Worm (Caenorhabditis elegans) whole organism, L4 larva: Measurements from ENCODE around the gene srh-120.

Source experiments
- F37D6.2 ChIP-seq: sonication (generic microtip); optimal IDR thresholded peaks from 2 replicates; lab custom pipeline; 2016; ENCODE audit warnings: mild to moderate bottlenecking, missing genetic modification characterization, missing compliant biosample characterization
- egl-27 ChIP-seq: sonication (generic microtip); optimal IDR thresholded peaks from 3 replicates; lab custom pipeline; 2017; ENCODE audit warnings: missing biosample characterization, missing genetic modification reagents, missing genetic modification characterization
- fkh-10 ChIP-seq: fragments of 150-350 bp; optimal IDR thresholded peaks from 2 replicates; lab custom pipeline; 2014; ENCODE audit warnings: missing biosample characterization, missing genetic modification reagents, missing genetic modification characterization
- nhr-237 ChIP-seq: sonication (generic microtip); optimal IDR thresholded peaks from 2 replicates; lab custom pipeline; 2017; ENCODE audit warnings: missing biosample characterization, missing genetic modification characterization
- nhr-76 ChIP-seq: fragments of 150-350 bp; optimal IDR thresholded peaks from 2 replicates; lab custom pipeline; 2014; ENCODE audit warnings: missing biosample characterization, missing genetic modification characterization
- ztf-11 ChIP-seq: fragments of 150-350 bp; optimal IDR thresholded peaks from 2 replicates; lab custom pipeline; 2014; ENCODE audit warnings: missing biosample characterization, missing genetic modification characterization

ce11 chrV:17430066-17430465 lies 34.6 kb downstream of the srh-120 start, which contains the start of gene T27C5.10:
- TF ChIP-seq ztf-11 (tag; lab: Kevin White, UChicago): no peak
- no peak for TF ChIP-seq nhr-76
- no peak for TF ChIP-seq F37D6.2
- no peak for TF ChIP-seq egl-27
- TF ChIP-seq nhr-237 (tag; lab: Kevin White, UChicago): no peak
- no peak for TF ChIP-seq fkh-10 (GFP tag; lab: Kevin White, UChicago)
